Worm (Caenorhabditis elegans): ENCODE measurements around the gene hum-4.

- TF ChIP-seq fkh-10 (GFP tag; optimal IDR thresholded peaks at IDR 0.05) (no peak), hlh-6 (tag; optimal IDR thresholded peaks at IDR 0.05) (no peak), sox-2 (GFP tag; IDR thresholded peaks at IDR 0.05) (no peak), ceh-24 (tag; optimal IDR thresholded peaks at IDR 0.05) (no peak), ref-2 (tag; optimal IDR thresholded peaks at IDR 0.05) (no peak), ttx-3 (tag; optimal IDR thresholded peaks at IDR 0.05) (no peak), tbx-2 (tag; optimal IDR thresholded peaks at IDR 0.05) (no peak), lim-6 (tag; optimal IDR thresholded peaks at IDR 0.05) (no peak), che-1 (tag; optimal IDR thresholded peaks at IDR 0.05) (no peak), elt-2 (tag; optimal IDR thresholded peaks at IDR 0.05) (no peak)
Observed at ce11 chrX:11385916-11386315, 47.5 kb downstream of the hum-4 start.

Data from whole organism, late embryonic.